Worm (Caenorhabditis elegans) whole organism, late embryonic: Measurements from ENCODE around the gene F02E11.7.

Experiments
- C08G9.2 ChIP-seq: sonication (generic microtip); optimal IDR thresholded peaks from 2 replicates; lab custom pipeline; 2016; ENCODE audit warnings: mild to moderate bottlenecking, missing genetic modification characterization, moderate library complexity, missing compliant biosample characterization
- ahr-1 ChIP-seq: sonication (generic microtip); optimal IDR thresholded peaks from 2 replicates; lab custom pipeline; 2016; ENCODE audit warnings: missing genetic modification characterization, missing compliant biosample characterization
- fax-1 ChIP-seq: sonication (generic microtip); optimal IDR thresholded peaks from 2 replicates; lab custom pipeline; 2016; ENCODE audit warnings: missing genotype, missing genetic modification characterization, missing compliant biosample characterization
- fkh-10 ChIP-seq: fragments of 150-350 bp; optimal IDR thresholded peaks from 2 replicates; lab custom pipeline; 2014; ENCODE audit warnings: missing biosample characterization, missing genetic modification reagents, missing genetic modification characterization
- nhr-11 ChIP-seq: fragments of 150-350 bp; optimal IDR thresholded peaks from 2 replicates; lab custom pipeline; 2014; ENCODE audit warnings: missing biosample characterization, missing genetic modification characterization
- nhr-232 ChIP-seq: sonication (generic microtip); optimal IDR thresholded peaks from 2 replicates; lab custom pipeline; 2016; ENCODE audit warnings: missing genetic modification characterization, missing compliant biosample characterization
- pax-1 ChIP-seq: fragments of 150-350 bp; optimal IDR thresholded peaks from 2 replicates; lab custom pipeline; 2014; ENCODE audit warnings: missing biosample characterization, missing genetic modification characterization
- pqm-1 ChIP-seq: sonication (generic microtip); optimal IDR thresholded peaks from 2 replicates; lab custom pipeline; 2016; ENCODE audit warnings: missing genetic modification characterization, missing compliant biosample characterization
- rnt-1 ChIP-seq: sonication (generic microtip); optimal IDR thresholded peaks from 2 replicates; lab custom pipeline; 2016; ENCODE audit warnings: missing genetic modification characterization, missing compliant biosample characterization
- tbx-2 ChIP-seq: sonication (generic microtip); optimal IDR thresholded peaks from 2 replicates; lab custom pipeline; 2016; ENCODE audit warnings: missing genetic modification characterization, missing compliant biosample characterization
- unc-55 ChIP-seq: sonication (generic microtip); optimal IDR thresholded peaks from 2 replicates; lab custom pipeline; 2017; ENCODE audit warnings: missing biosample characterization, missing genetic modification reagents, missing genetic modification characterization

DNA sequence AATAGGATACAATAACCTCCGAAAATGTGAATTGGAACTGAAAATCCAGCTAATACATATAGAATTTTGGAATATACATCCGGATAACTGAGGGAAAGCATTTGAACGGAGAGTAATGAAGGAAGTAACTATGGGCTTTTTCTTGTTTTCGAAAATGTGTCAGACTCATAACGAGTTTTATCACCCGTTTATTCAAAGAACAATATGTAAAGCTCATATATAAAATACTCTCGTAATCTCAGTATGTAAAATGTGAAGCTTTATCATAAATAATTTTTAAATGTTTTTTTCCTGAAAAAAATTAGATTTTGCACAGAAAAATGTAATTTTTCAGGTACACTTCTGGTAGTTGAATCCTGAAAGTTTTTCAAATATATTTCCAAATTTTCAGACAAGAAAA lies 37.0 kb upstream of the F02E11.7 start, which contains the start of gene srh-297:
- TF ChIP-seq pax-1 (tag; lab: Kevin White, UChicago) (no peak), C08G9.2 (tag; lab: Kevin White, UChicago) (no peak), ahr-1 (tag; lab: Kevin White, UChicago) (no peak), unc-55 (GFP tag; lab: Kevin White, UChicago) (no peak), rnt-1 (no peak), fkh-10 (GFP tag; lab: Kevin White, UChicago) (no peak), nhr-232 (tag; lab: Kevin White, UChicago) (no peak), pqm-1 (tag; lab: Kevin White, UChicago) (no peak), nhr-11 (tag; lab: Kevin White, UChicago) (no peak), tbx-2 (tag; lab: Kevin White, UChicago) (no peak), fax-1 (no peak)
